Fruit fly (Drosophila melanogaster): ENCODE data around the gene CG9760.

The CG9760 gene

dm6 chr3L:12175382-12175781 lies 11.8 kb upstream of the CG9760 start, which contains the start of gene Rh7:
Gene Rh7, minus strand, starts transcription at chr3L:12175482.
- TF ChIP-seq Sin3A (optimal IDR thresholded peaks at IDR 0.05) (no peak), Myc (optimal IDR thresholded peaks at IDR 0.05) (no peak), h (optimal IDR thresholded peaks at IDR 0.05) (no peak), psq (optimal IDR thresholded peaks at IDR 0.05) (no peak), insv (optimal IDR thresholded peaks at IDR 0.05) (no peak), ttk (optimal IDR thresholded peaks at IDR 0.05) (no peak)

dm6 chr3L:12163082-12163481 lies 453 bp downstream of the CG9760 start:
- TF ChIP-seq insv (optimal IDR thresholded peaks at IDR 0.05) (no peak), psq (optimal IDR thresholded peaks at IDR 0.05) (no peak), ttk (optimal IDR thresholded peaks at IDR 0.05) (no peak), Sin3A (optimal IDR thresholded peaks at IDR 0.05) (no peak), h (optimal IDR thresholded peaks at IDR 0.05) (no peak), Myc (optimal IDR thresholded peaks at IDR 0.05) (no peak)

- TF ChIP-seq psq (optimal IDR thresholded peaks at IDR 0.05) (no peak), h (optimal IDR thresholded peaks at IDR 0.05) (no peak), ttk (optimal IDR thresholded peaks at IDR 0.05) (no peak), Sin3A (optimal IDR thresholded peaks at IDR 0.05) (no peak), insv (optimal IDR thresholded peaks at IDR 0.05) (no peak), Myc (optimal IDR thresholded peaks at IDR 0.05) (no peak)
Observed at dm6 chr3L:12162156-12162682, 1.3 kb downstream of the CG9760 start.

- no peak for TF ChIP-seq psq (optimal IDR thresholded peaks at IDR 0.05)
- no peak for TF ChIP-seq Myc (optimal IDR thresholded peaks at IDR 0.05)
- no peak for TF ChIP-seq h (optimal IDR thresholded peaks at IDR 0.05)
- TF ChIP-seq ttk (optimal IDR thresholded peaks at IDR 0.05): no peak
- TF ChIP-seq Sin3A (optimal IDR thresholded peaks at IDR 0.05): no peak
- no peak for TF ChIP-seq insv (optimal IDR thresholded peaks at IDR 0.05)
Observed at dm6 chr3L:12149024-12149423, 14.5 kb downstream of the CG9760 start, which contains the start of gene CG32099. Gene CG32099, plus strand, starts transcription at chr3L:12149273.

DNA sequence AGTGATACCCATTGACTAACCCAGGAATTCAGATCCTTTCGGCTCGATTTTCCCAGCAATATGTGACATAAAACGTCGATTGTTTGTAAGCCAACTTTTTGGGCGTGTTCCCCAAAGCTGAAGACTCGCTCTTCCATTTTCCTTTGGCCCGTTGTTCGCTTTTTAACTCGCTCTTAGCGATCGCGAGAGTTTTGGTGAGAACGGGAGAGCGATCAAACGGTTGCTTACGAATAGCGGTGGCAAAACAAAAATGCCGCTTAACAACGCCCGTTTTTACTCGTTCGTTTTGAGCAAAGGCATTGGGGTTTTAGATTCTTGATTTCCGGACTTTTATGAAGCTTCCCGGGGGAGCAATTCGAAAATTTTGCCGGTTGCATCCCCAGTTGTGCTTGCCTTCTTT lies 16.6 kb downstream of the CG9760 start:
- TF ChIP-seq Sin3A (optimal IDR thresholded peaks at IDR 0.05) (no peak), h (optimal IDR thresholded peaks at IDR 0.05) (no peak), Myc (optimal IDR thresholded peaks at IDR 0.05) (no peak)

DNA sequence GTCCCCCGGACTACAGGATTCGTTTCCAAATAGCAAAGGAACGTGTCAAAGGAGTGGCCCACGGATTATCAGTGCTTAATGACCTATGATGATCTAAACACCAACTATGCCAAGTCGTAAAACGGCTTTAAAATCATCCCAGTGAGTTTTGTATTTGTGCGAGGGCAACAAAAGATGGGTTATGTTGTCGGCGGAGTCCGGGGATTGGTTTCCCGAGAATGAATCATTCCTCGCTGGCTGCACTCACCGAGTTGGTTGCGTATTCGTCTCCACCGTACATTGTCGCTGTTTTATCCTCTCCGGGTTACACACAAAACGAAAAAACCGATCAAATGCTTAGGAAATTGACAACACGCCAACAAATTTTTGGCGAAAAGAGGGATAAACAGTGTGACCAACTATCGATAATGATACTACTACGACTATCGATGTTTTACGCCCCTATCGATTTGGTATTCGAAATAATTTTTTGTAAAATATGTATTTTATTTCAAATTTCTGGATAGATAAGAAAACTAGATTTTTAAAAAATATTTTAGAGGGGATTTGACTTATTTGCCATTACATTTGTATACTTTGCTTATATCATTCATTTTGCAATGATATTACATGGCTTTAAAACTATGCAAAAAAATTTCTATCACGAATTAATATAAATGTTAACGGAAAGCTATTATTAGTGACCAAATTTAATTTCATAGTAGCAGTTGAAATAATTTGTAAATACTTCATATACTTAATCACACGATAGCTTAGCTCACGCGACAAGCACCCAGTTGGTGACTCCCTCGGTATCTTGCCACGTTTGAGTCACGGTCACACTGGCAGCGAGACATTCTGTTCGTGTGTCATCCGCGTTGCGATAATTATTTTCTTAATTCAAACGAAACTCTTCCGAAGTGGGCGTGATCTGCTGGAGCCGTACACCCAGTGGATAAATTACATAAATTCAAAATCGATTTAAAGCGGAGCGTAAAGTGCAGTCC lies 17.5 kb downstream of the CG9760 start, which contains the start of the genes eIF3l and Nrx-IV:
eIF3l (minus strand) TSS at position 389 of the 986 bp plus-strand sequence.
Nrx-IV (plus strand) TSS at position 811 of the 986 bp plus-strand sequence.
- TF ChIP-seq insv (optimal IDR thresholded peaks at IDR 0.05): no peak
- TF ChIP-seq ttk (optimal IDR thresholded peaks at IDR 0.05): no peak
- no peak for TF ChIP-seq psq (optimal IDR thresholded peaks at IDR 0.05)
- TF ChIP-seq h (optimal IDR thresholded peaks at IDR 0.05): no peak
- no peak for TF ChIP-seq Myc (optimal IDR thresholded peaks at IDR 0.05)
- TF ChIP-seq Sin3A (optimal IDR thresholded peaks at IDR 0.05): no peak

DNA sequence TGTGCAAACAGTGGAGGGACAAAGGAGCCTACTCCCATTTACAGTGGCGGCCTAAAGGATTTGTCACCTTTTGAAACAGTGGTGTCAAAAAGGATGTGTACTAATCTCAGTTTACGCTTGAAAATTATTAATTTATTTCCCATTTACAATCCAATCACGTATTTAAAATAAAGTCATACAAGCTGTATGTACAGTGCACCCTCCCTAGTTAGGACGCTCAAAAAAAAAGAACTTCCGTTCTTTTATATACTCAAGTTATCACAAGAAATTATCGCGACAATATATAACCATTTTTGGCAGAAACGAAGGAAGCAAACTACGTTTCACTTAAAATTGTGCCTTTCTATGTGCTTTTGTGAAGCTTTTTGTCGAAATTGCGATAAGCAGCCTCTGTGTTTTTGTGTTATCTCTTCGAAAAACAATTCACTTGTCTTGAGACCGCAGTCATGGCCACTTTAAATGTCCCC lies 24.3 kb downstream of the CG9760 start:
- TF ChIP-seq Sin3A (optimal IDR thresholded peaks at IDR 0.05) (no peak), psq (optimal IDR thresholded peaks at IDR 0.05) (no peak), Myc (optimal IDR thresholded peaks at IDR 0.05) (no peak), h (optimal IDR thresholded peaks at IDR 0.05) (no peak), ttk (optimal IDR thresholded peaks at IDR 0.05) (no peak), insv (optimal IDR thresholded peaks at IDR 0.05) (no peak)

DNA sequence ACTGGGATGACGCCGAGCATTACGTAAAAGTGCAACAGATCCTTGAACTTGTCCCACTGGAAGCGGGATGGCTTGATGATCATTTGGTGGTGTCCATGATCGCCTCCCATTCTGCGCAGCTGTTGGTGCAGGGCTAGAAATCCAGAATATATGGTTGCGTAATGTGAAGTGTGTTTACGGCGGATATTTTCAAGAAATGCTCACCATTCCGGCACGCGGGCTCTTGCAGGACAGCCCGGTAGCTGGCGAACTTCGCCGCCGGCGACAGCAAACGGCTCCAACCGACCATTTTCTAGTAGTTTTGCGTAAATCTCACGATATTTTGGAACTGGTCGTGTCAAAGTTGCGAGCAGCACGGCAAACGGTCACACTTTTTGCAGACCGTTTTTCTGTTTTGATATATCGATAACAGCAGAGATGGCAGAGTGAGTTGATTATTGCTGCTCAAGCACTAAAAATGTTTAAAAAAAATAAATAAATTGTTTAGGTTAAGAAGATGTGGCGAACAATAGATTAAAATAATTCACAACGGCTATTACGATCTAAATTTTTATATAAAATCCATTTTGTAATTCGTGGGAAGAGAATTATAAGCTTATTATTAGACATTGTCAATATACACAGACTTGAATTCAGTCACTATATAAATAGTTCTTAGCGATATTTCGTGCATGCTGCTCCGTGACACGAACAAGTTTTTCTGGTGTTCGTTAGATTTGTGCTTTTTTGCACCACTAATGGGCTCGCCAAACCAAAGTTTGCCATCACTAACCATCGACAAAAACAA lies 25.2 kb downstream of the CG9760 start, which contains the start of the genes ND-SGDH and RhoGAP68F:
ND-SGDH (minus strand) TSS at position 472 of the 787 bp plus-strand sequence.
RhoGAP68F (plus strand) TSS at position 756 of the 787 bp plus-strand sequence.
- no peak for TF ChIP-seq ttk (optimal IDR thresholded peaks at IDR 0.05)
- TF ChIP-seq Myc (optimal IDR thresholded peaks at IDR 0.05): no peak
- TF ChIP-seq h (optimal IDR thresholded peaks at IDR 0.05): no peak
- no peak for TF ChIP-seq psq (optimal IDR thresholded peaks at IDR 0.05)
- no peak for TF ChIP-seq Sin3A (optimal IDR thresholded peaks at IDR 0.05)
- TF ChIP-seq insv (optimal IDR thresholded peaks at IDR 0.05): no peak

- TF ChIP-seq h (optimal IDR thresholded peaks at IDR 0.05): no peak
- no peak for TF ChIP-seq ttk (optimal IDR thresholded peaks at IDR 0.05)
- TF ChIP-seq Sin3A (optimal IDR thresholded peaks at IDR 0.05): no peak
- TF ChIP-seq psq (optimal IDR thresholded peaks at IDR 0.05): no peak
- TF ChIP-seq Myc (optimal IDR thresholded peaks at IDR 0.05): no peak
- TF ChIP-seq insv (optimal IDR thresholded peaks at IDR 0.05): no peak
Observed at dm6 chr3L:12136630-12137029, 26.9 kb downstream of the CG9760 start, which contains the start of the genes CG5645 and Atg12. Gene CG5645, minus strand, starts transcription at chr3L:12136706. Gene Atg12, plus strand, starts transcription at chr3L:12136967.

DNA sequence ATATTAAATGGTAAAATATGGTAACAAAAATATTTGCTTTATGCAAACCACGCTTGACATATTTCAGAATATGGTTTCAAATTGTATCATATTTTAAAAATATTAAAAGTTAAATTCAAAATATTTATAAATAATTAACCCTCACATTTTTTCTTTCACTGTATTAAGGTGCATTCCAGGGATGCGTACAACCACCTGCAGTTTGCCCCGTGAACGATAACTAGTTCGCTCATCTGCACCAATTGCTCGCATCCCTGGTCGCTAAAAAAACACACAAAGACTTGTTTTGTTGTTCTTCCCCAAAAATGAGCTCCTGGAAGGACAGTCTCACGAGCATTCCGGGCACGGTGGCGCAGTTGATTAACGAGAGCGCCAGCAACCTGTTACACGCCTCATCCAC lies 31.6 kb downstream of the CG9760 start, which contains the start of gene DEF8:
DEF8 (plus strand) TSS at position 229 of the 400 bp plus-strand sequence.
- TF ChIP-seq h (optimal IDR thresholded peaks at IDR 0.05) (no peak), insv (optimal IDR thresholded peaks at IDR 0.05) (no peak), ttk (optimal IDR thresholded peaks at IDR 0.05) (no peak), psq (optimal IDR thresholded peaks at IDR 0.05) (no peak), Sin3A (optimal IDR thresholded peaks at IDR 0.05) (no peak), Myc (optimal IDR thresholded peaks at IDR 0.05) (no peak)

DNA sequence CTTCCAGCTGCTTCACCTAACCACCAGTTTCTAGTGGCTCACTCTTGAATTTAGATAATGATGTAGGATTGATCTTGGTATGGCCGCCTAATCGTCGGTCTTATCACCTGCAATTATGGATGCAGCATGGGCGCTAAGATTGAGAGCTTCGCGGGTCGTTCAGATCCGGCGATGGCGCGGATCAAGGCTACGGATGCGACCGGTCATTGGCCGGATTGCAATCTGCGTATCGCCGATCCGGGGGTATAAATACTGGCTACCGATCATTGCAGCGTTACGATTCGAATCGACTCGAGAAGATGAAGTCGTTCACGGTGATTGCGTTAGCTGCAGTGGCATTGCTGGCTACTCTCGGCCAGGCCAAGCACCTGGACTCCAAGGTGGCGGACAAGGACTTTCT lies 34.4 kb downstream of the CG9760 start, which contains the start of gene Lsp2:
Lsp2 (plus strand) TSS at position 283 of the 400 bp plus-strand sequence.
- no peak for TF ChIP-seq psq (optimal IDR thresholded peaks at IDR 0.05)
- TF ChIP-seq ttk (optimal IDR thresholded peaks at IDR 0.05): no peak
- TF ChIP-seq insv (optimal IDR thresholded peaks at IDR 0.05): no peak
- TF ChIP-seq Sin3A (optimal IDR thresholded peaks at IDR 0.05): no peak
- TF ChIP-seq h (optimal IDR thresholded peaks at IDR 0.05): no peak
- TF ChIP-seq Myc (optimal IDR thresholded peaks at IDR 0.05): no peak
